Fruit fly (Drosophila melanogaster) whole organism, embryonic: ENCODE results near the gene pnr.

Experiments
- Abd-B ChIP-seq: fragments of 200-800 bp; sonication (Bioruptor generic); optimal IDR thresholded peaks from 2 replicates; lab custom pipeline; 2018; ENCODE audit warnings: missing biosample characterization, mild to moderate bottlenecking, missing genetic modification characterization, moderate library complexity
- Ada2b ChIP-seq: fragments of 200-800 bp; sonication (Bioruptor generic); IDR thresholded peaks from 2 replicates; pipeline ENCODE4 v1.3.6; 2022; ENCODE audit warnings: missing biosample characterization, missing genetic modification characterization
- C15 ChIP-seq: fragments of 200-800 bp; sonication (Bioruptor generic); IDR thresholded peaks from 3 replicates; pipeline ENCODE4 v1.3.6; 2022; ENCODE audit warnings: missing biosample characterization, missing genetic modification characterization
- CG10147 ChIP-seq: fragments of 200-800 bp; sonication (Bioruptor generic); optimal IDR thresholded peaks from 2 replicates; lab custom pipeline; 2019; ENCODE audit warnings: missing biosample characterization, mild to moderate bottlenecking, missing genetic modification characterization, moderate library complexity
- CG10267 ChIP-seq: fragments of 200-800 bp; sonication (Bioruptor generic); optimal IDR thresholded peaks from 2 replicates; lab custom pipeline; 2018; ENCODE audit warnings: missing biosample characterization, mild to moderate bottlenecking, missing genetic modification characterization, moderate library complexity
- CG10431 ChIP-seq: fragments of 200-800 bp; sonication (Bioruptor generic); optimal IDR thresholded peaks from 3 replicates; lab custom pipeline; 2018; ENCODE audit warnings: missing biosample characterization, mild to moderate bottlenecking, missing genetic modification characterization
- CG10565 ChIP-seq: fragments of 200-800 bp; sonication (Bioruptor generic); optimal IDR thresholded peaks from 3 replicates; lab custom pipeline; 2016; ENCODE audit warnings: missing biosample characterization, mild to moderate bottlenecking, missing genetic modification characterization
- CG10959 ChIP-seq: fragments of 200-800 bp; sonication (Bioruptor generic); IDR thresholded peaks from 2 replicates; pipeline ENCODE4 v1.3.6; 2022; ENCODE audit warnings: missing biosample characterization, missing genetic modification characterization
- CG10979 ChIP-seq: fragments of 200-800 bp; sonication (Bioruptor generic); optimal IDR thresholded peaks from 2 replicates; lab custom pipeline; 2018; ENCODE audit warnings: missing biosample characterization, mild to moderate bottlenecking, missing genetic modification characterization, moderate library complexity
- CG11398 ChIP-seq: fragments of 200-800 bp; sonication (Bioruptor generic); optimal IDR thresholded peaks from 2 replicates; lab custom pipeline; 2016; ENCODE audit warnings: missing biosample characterization, missing genetic modification characterization
- CG11456 ChIP-seq: fragments of 200-800 bp; sonication (Bioruptor generic); IDR thresholded peaks from 3 replicates; pipeline ENCODE4 v1.3.6; 2022; ENCODE audit warnings: missing biosample characterization, missing genetic modification characterization
- CG11723 ChIP-seq: fragments of 200-800 bp; sonication (Bioruptor generic); optimal IDR thresholded peaks from 2 replicates; lab custom pipeline; 2017; ENCODE audit warnings: missing biosample characterization, mild to moderate bottlenecking, missing genetic modification characterization
- CG1233 ChIP-seq: fragments of 200-800 bp; sonication (Bioruptor generic); optimal IDR thresholded peaks from 4 replicates; lab custom pipeline; 2018; ENCODE audit warnings: missing biosample characterization, mild to moderate bottlenecking, missing genetic modification characterization
- CG1529 ChIP-seq: fragments of 200-800 bp; sonication (Bioruptor generic); optimal IDR thresholded peaks from 3 replicates; lab custom pipeline; 2018; ENCODE audit warnings: missing biosample characterization, missing genetic modification characterization
- CG17385 ChIP-seq: fragments of 200-800 bp; sonication (Bioruptor generic); optimal IDR thresholded peaks from 3 replicates; lab custom pipeline; 2018; ENCODE audit warnings: missing biosample characterization, mild to moderate bottlenecking, missing genetic modification characterization
- CG17912 ChIP-seq: fragments of 200-800 bp; sonication (Bioruptor generic); optimal IDR thresholded peaks from 2 replicates; lab custom pipeline; 2018; ENCODE audit warnings: missing biosample characterization, mild to moderate bottlenecking, missing genetic modification characterization
- CG18476 ChIP-seq: fragments of 200-800 bp; sonication (Bioruptor generic); optimal IDR thresholded peaks from 2 replicates; lab custom pipeline; 2016; ENCODE audit warnings: missing biosample characterization, mild to moderate bottlenecking, missing genetic modification characterization
- CG2678 ChIP-seq: fragments of 200-800 bp; sonication (Bioruptor generic); optimal IDR thresholded peaks from 3 replicates; lab custom pipeline; 2019; ENCODE audit warnings: missing biosample characterization, mild to moderate bottlenecking, missing genetic modification characterization, moderate library complexity
- CG34376 ChIP-seq: fragments of 200-800 bp; sonication (Bioruptor generic); optimal IDR thresholded peaks from 2 replicates; lab custom pipeline; 2018; ENCODE audit warnings: missing biosample characterization, mild to moderate bottlenecking, missing genetic modification characterization
- CG42726 ChIP-seq: fragments of 200-800 bp; sonication (Bioruptor generic); IDR thresholded peaks from 2 replicates; pipeline ENCODE4 v1.3.6; 2022; ENCODE audit warnings: missing biosample characterization, missing genetic modification characterization; ENCODE audit not compliant: partially characterized antibody
- CG4820 ChIP-seq: fragments of 200-800 bp; sonication (Bioruptor generic); optimal IDR thresholded peaks from 3 replicates; lab custom pipeline; 2016; ENCODE audit warnings: missing biosample characterization, missing genetic modification characterization
- CG9609 ChIP-seq: fragments of 200-800 bp; sonication (Bioruptor generic); optimal IDR thresholded peaks from 3 replicates; lab custom pipeline; 2016; ENCODE audit warnings: missing biosample characterization, missing genetic modification characterization
- CG9727 ChIP-seq: fragments of 200-800 bp; sonication (Bioruptor generic); optimal IDR thresholded peaks from 3 replicates; lab custom pipeline; 2017; ENCODE audit warnings: missing biosample characterization, mild to moderate bottlenecking, missing genetic modification characterization
- CG9876 ChIP-seq: fragments of 200-800 bp; sonication (Bioruptor generic); optimal IDR thresholded peaks from 2 replicates; lab custom pipeline; 2016; ENCODE audit warnings: missing biosample characterization, missing genetic modification characterization
- CHES-1-like ChIP-seq: fragments of 200-800 bp; sonication (Bioruptor generic); optimal IDR thresholded peaks from 2 replicates; lab custom pipeline; 2016; ENCODE audit warnings: missing biosample characterization, missing genetic modification characterization
- Dfd ChIP-seq, 2 experiments: fragments of >200 bp; optimal IDR thresholded peaks; 2 replicates each; lab custom pipeline; 2017; ENCODE audit warnings: missing biosample characterization in 2 of 2, missing genetic modification characterization in 2 of 2
- Dip2 ChIP-seq: fragments of 200-800 bp; sonication (Bioruptor generic); IDR thresholded peaks from 2 replicates; pipeline ENCODE4 v1.3.6; 2022; ENCODE audit warnings: missing biosample characterization, missing genetic modification characterization
- Elba2 ChIP-seq: fragments of 200-800 bp; sonication (Bioruptor generic); optimal IDR thresholded peaks from 3 replicates; lab custom pipeline; 2016; ENCODE audit warnings: missing biosample characterization, missing genetic modification characterization
- Lim3 ChIP-seq: fragments of 200-800 bp; sonication (Bioruptor generic); IDR thresholded peaks from 2 replicates; pipeline ENCODE4 v1.3.6; 2022; ENCODE audit warnings: missing biosample characterization, missing genetic modification characterization
- Lpt ChIP-seq: fragments of >200 bp; optimal IDR thresholded peaks from 2 replicates; lab custom pipeline; 2018; ENCODE audit warnings: missing biosample characterization, missing genetic modification characterization
- Neu2 ChIP-seq: fragments of 200-800 bp; sonication (Bioruptor generic); optimal IDR thresholded peaks from 3 replicates; lab custom pipeline; 2016; ENCODE audit warnings: missing biosample characterization, missing genetic modification characterization, borderline replicate concordance
- Six4 ChIP-seq: fragments of 200-800 bp; sonication (Bioruptor generic); optimal IDR thresholded peaks from 2 replicates; lab custom pipeline; 2016; ENCODE audit warnings: missing biosample characterization, missing genetic modification characterization
- Sox100B ChIP-seq: fragments of 200-800 bp; sonication (Bioruptor generic); optimal IDR thresholded peaks from 3 replicates; lab custom pipeline; 2018; ENCODE audit warnings: missing biosample characterization, mild to moderate bottlenecking, missing genetic modification characterization
- btn ChIP-seq: fragments of 200-800 bp; sonication (Bioruptor generic); optimal IDR thresholded peaks from 2 replicates; lab custom pipeline; 2016; ENCODE audit warnings: missing biosample characterization, missing genetic modification characterization
- ci ChIP-seq: fragments of 200-800 bp; sonication (Bioruptor generic); IDR thresholded peaks from 3 replicates; pipeline ENCODE4 v1.3.6; 2022; ENCODE audit warnings: missing biosample characterization, missing genetic modification characterization
- dimm ChIP-seq: fragments of 200-800 bp; sonication (Bioruptor generic); IDR thresholded peaks from 2 replicates; pipeline ENCODE4 v1.3.6; 2022; ENCODE audit warnings: missing biosample characterization, missing genetic modification characterization
- gfzf ChIP-seq: fragments of 200-800 bp; sonication (Bioruptor generic); optimal IDR thresholded peaks from 2 replicates; lab custom pipeline; 2016; ENCODE audit warnings: missing biosample characterization, mild to moderate bottlenecking, missing genetic modification characterization, moderate library complexity
- gt ChIP-seq: fragments of 200-800 bp; sonication (Bioruptor generic); IDR thresholded peaks from 2 replicates; pipeline ENCODE4 v1.3.6; 2022; ENCODE audit warnings: missing biosample characterization, missing genetic modification characterization
- inv ChIP-seq: fragments of 200-800 bp; sonication (Bioruptor generic); IDR thresholded peaks from 2 replicates; pipeline ENCODE4 v1.3.6; 2022; ENCODE audit warnings: missing biosample characterization, missing genetic modification characterization; ENCODE audit not compliant: partially characterized antibody
- kah ChIP-seq: fragments of 200-800 bp; sonication (Bioruptor generic); optimal IDR thresholded peaks from 2 replicates; lab custom pipeline; 2018; ENCODE audit warnings: missing biosample characterization, mild to moderate bottlenecking, missing genetic modification characterization
- knrl ChIP-seq: fragments of 200-800 bp; sonication (Bioruptor generic); IDR thresholded peaks from 3 replicates; pipeline ENCODE4 v1.3.6; 2022; ENCODE audit warnings: missing biosample characterization, missing genetic modification characterization; ENCODE audit not compliant: partially characterized antibody
- lmd ChIP-seq: fragments of 200-800 bp; sonication (Bioruptor generic); IDR thresholded peaks from 2 replicates; pipeline ENCODE4 v1.3.6; 2022; ENCODE audit warnings: missing biosample characterization, missing genetic modification characterization
- org-1 ChIP-seq: fragments of 200-800 bp; sonication (Bioruptor generic); optimal IDR thresholded peaks from 2 replicates; lab custom pipeline; 2017; ENCODE audit warnings: missing biosample characterization, missing genetic modification characterization
- salm ChIP-seq: fragments of 200-800 bp; sonication (Bioruptor generic); optimal IDR thresholded peaks from 2 replicates; lab custom pipeline; 2018; ENCODE audit warnings: missing biosample characterization, mild to moderate bottlenecking, missing genetic modification characterization
- slou ChIP-seq: fragments of 200-800 bp; sonication (Bioruptor generic); optimal IDR thresholded peaks from 3 replicates; lab custom pipeline; 2016; ENCODE audit warnings: missing biosample characterization, missing genetic modification characterization
- tna ChIP-seq: fragments of 200-800 bp; sonication (Bioruptor generic); IDR thresholded peaks from 2 replicates; pipeline ENCODE4 v1.3.6; 2022; ENCODE audit warnings: missing biosample characterization, missing genetic modification characterization; ENCODE audit not compliant: partially characterized antibody
- vnd ChIP-seq: fragments of 200-800 bp; sonication (Bioruptor generic); IDR thresholded peaks from 3 replicates; pipeline ENCODE4 v1.3.6; 2022; ENCODE audit warnings: missing biosample characterization, missing genetic modification characterization; ENCODE audit not compliant: partially characterized antibody
- wor ChIP-seq: fragments of 200-800 bp; sonication (Bioruptor generic); IDR thresholded peaks from 2 replicates; pipeline ENCODE4 v1.3.6; 2022; ENCODE audit warnings: missing biosample characterization, missing genetic modification characterization
- zen ChIP-seq: fragments of 200-800 bp; sonication (Bioruptor generic); optimal IDR thresholded peaks from 3 replicates; lab custom pipeline; 2018; ENCODE audit warnings: missing biosample characterization, mild to moderate bottlenecking, missing genetic modification characterization, moderate library complexity

Gene pnr

DNA sequence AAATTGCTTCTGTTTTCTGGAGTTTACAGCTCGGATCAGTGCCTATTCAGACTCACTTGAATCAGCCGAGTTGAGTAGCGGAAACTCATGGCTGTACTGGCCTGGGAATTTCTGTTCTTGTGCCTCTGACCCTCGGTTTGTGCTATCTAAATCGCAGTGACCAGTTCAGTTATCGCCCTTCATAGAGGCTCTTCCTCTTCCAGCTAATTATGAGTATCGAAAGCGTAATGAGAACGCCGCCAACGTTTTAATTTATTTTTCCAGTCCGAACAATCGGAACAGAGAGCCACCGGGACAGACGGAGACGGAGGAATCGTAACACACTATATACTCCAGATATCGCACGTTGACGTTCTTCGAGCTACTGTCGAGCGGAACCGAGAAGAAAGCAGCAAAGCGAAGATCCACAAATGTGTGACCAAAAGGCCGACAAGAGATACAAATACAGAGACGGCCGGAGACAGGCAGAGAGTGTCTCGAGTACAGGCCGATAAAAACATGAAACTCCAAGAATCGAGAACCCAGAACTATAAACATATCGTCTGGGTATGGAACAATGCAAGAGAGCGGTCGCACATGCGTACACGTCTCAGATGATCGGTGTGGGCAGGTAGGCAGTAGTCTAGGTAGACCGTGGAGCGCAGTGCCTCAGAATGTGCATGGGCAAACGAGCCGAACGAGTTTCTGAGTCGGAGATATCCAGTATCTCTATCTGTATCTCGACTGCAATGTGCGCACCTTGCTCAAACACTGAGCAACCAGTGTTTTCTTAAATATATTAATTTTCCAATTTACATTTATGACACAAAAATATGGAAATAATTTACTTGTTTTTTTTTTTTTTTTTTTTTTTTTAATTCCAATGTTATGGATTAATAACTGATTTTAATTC, 46.1 kb downstream of the pnr start (continued):
- TF ChIP-seq Neu2 (GFP tag; lab: Kevin White, UChicago) = no peak
- peak; percentile 51 for TF ChIP-seq CG1233
- peak; percentile 74 for TF ChIP-seq CG4820
- TF ChIP-seq Ada2b (GFP tag; lab: Robert Waterston, UW) = peak; percentile 60
- TF ChIP-seq CG11723 = no peak
- TF ChIP-seq ci (GFP tag; lab: Robert Waterston, UW) = peak; percentile 86
- no peak for TF ChIP-seq Dfd (GFP tag; optimal IDR thresholded peaks at IDR 0.05; lab: Kevin White, UChicago)
- no peak for TF ChIP-seq CG10147 (GFP tag; lab: Kevin White, UChicago)
- no peak for TF ChIP-seq tna (GFP tag; lab: Robert Waterston, UW)
- no peak for TF ChIP-seq CG42726 (GFP tag; lab: Robert Waterston, UW)
- 0 out of 3 replicates have a peak, but pooled peaks have one; percentile 20 for TF ChIP-seq vnd
- TF ChIP-seq Six4 = peak; percentile 73
- no peak for TF ChIP-seq CG9876 (GFP tag; lab: Kevin White, UChicago)
- 0 out of 3 replicates have a peak, but pooled peaks have one; percentile 26 for TF ChIP-seq CG11456
- peak; percentile 63 for TF ChIP-seq lmd (GFP tag; lab: Robert Waterston, UW)
- TF ChIP-seq slou = no peak
- peak; percentile 16 for TF ChIP-seq gfzf (GFP tag; lab: Kevin White, UChicago)
- TF ChIP-seq zen (tag; lab: Kevin White, UChicago) = peak; percentile 69
- TF ChIP-seq inv (GFP tag; lab: Robert Waterston, UW) = no peak
- TF ChIP-seq C15 = no peak
- no peak for TF ChIP-seq CG9609
- TF ChIP-seq Sox100B (GFP tag; lab: Kevin White, UChicago) = peak; percentile 66
- TF ChIP-seq CG17385 = peak; percentile 73
- peak; percentile 4 for TF ChIP-seq salm (tag; lab: Kevin White, UChicago)
- TF ChIP-seq CG10979 = peak; percentile 80
- TF ChIP-seq Lim3 (GFP tag; lab: Robert Waterston, UW) = peak; percentile 12; the same call in 1 of the 2 replicates
- TF ChIP-seq dimm (GFP tag; lab: Robert Waterston, UW) = peak; percentile 46
- TF ChIP-seq Elba2 (GFP tag; lab: Kevin White, UChicago) = no peak
- peak; percentile 60; the same call in 1 of the 2 replicates for TF ChIP-seq wor (GFP tag; lab: Robert Waterston, UW)
- no peak for TF ChIP-seq Abd-B (GFP tag; lab: Kevin White, UChicago)
- TF ChIP-seq Lpt (GFP tag; lab: Kevin White, UChicago) = no peak
- peak; percentile 48 for TF ChIP-seq CG10431 (GFP tag; lab: Kevin White, UChicago)
- no peak for TF ChIP-seq btn (GFP tag; lab: Kevin White, UChicago)
- TF ChIP-seq org-1 (GFP tag; lab: Kevin White, UChicago) = peak; percentile 22
- TF ChIP-seq CHES-1-like (GFP tag; lab: Kevin White, UChicago) = no peak
- no peak for TF ChIP-seq Dip2 (GFP tag; lab: Robert Waterston, UW)
- no peak for TF ChIP-seq CG10565 (GFP tag; lab: Kevin White, UChicago)
- peak; percentile 91 for TF ChIP-seq CG10959 (GFP tag; lab: Robert Waterston, UW)
- TF ChIP-seq CG18476 = peak; percentile 62
- TF ChIP-seq kah (GFP tag; lab: Kevin White, UChicago) = no peak
- TF ChIP-seq CG17912 (GFP tag; lab: Kevin White, UChicago) = no peak
- TF ChIP-seq CG2678 = no peak
- peak; percentile 68 for TF ChIP-seq CG10267
- TF ChIP-seq gt (GFP tag; lab: Robert Waterston, UW) = no peak
- TF ChIP-seq knrl = no peak
- TF ChIP-seq CG11398 = peak; percentile 17
- no peak for TF ChIP-seq CG34376 (GFP tag; lab: Kevin White, UChicago)
- peak; percentile 48 for TF ChIP-seq CG1529 (GFP tag; lab: Kevin White, UChicago)
- TF ChIP-seq CG9727 (GFP tag; lab: Kevin White, UChicago) = peak; percentile 66
